Fruit fly (Drosophila melanogaster): ENCODE measurements around the gene CG7208.

DNA sequence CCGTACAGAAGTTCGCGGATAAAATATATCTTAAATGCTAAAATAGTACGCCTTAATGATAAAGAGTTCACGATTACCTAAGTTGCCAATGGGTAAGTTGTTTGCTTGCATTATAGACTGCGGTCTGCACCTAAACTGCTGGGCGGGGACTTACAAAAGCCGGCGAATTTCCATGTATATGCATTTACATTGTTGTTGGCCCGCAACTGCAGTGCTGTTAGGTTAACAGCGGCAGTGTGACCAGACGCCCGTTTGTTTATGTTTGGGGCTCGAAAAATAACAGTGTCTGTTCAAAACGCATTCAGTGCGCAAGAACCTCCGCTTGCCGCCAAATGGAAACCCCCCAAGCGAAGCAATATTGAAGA, 14.4 kb upstream of the CG7208 start:
- TF ChIP-seq gl (tag; optimal IDR thresholded peaks at IDR 0.05) (no peak), CG34367 (tag; optimal IDR thresholded peaks at IDR 0.05) (no peak), CG8159 (tag; optimal IDR thresholded peaks at IDR 0.05) (no peak), CG4496 (GFP tag; IDR thresholded peaks at IDR 0.05) (no peak)
